ENCODE assay signal across 1 fruit fly cellular context in the genomic region with DNA sequence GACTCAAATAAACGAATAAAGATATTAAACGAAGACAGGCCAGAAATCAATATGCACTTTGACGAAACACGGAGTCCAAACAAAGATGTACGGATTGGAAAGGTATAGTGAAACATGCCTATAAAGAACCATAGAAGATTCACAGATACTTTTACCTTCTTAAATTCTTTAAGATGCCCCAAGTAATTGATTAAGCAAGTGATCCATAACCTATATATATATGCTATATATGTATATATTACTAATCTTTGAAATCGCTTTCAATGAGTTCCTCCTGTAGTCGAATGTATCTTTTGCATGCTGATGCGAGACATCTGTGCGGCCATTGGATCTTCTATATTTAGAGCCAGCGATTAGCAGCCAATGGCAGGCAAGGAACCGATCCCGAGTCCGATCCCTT.
A peak's percentile ranks its signal among the peaks of the same experiment; 100 is the strongest.
TF ChIP-seq lines count a peak whose summit lies in the region.

A gene (plus strand): TSS at position 43 of the 400 bp plus-strand sequence.

TF ChIP-seq in whole organism, embryonic, 481 proteins besides CTCF, POLR2A, EP300 and RAD21 (continued from another document and continues in another):
- peak in 1 of 2 experiments; percentile 41 for TF ChIP-seq Eip74EF (GFP tag; optimal IDR thresholded peaks at IDR 0.05; lab: Kevin White, UChicago)
- TF ChIP-seq CG12942 (GFP tag; optimal IDR thresholded peaks at IDR 0.05; lab: Kevin White, UChicago) = no peak
- peak; percentile 44 for TF ChIP-seq CG12299 (tag; optimal IDR thresholded peaks at IDR 0.05; lab: Kevin White, UChicago)
- TF ChIP-seq sens (GFP tag; lab: Kevin White, UChicago) = peak; percentile 79
- no peak for TF ChIP-seq her (GFP tag; optimal IDR thresholded peaks at IDR 0.05; lab: Kevin White, UChicago)
- TF ChIP-seq Gug (GFP tag; IDR thresholded peaks at IDR 0.05; lab: Robert Waterston, UW) = no peak; the same call in 3 of the 4 replicates
- TF ChIP-seq Hmx (GFP tag; optimal IDR thresholded peaks at IDR 0.05; lab: Kevin White, UChicago) = no peak
- TF ChIP-seq odd (GFP tag; optimal IDR thresholded peaks at IDR 0.05; lab: Kevin White, UChicago) = peak; percentile 21
- no peak for TF ChIP-seq CG4617 (GFP tag; optimal IDR thresholded peaks at IDR 0.05; lab: Kevin White, UChicago; ENCODE audit: borderline replicate concordance)
- no peak for TF ChIP-seq CG8281 (tag; optimal IDR thresholded peaks at IDR 0.05; lab: Kevin White, UChicago)
- TF ChIP-seq CG11456 (GFP tag; IDR thresholded peaks at IDR 0.05; lab: Robert Waterston, UW) = no peak
- no peak for TF ChIP-seq Lim3 (GFP tag; IDR thresholded peaks at IDR 0.05; lab: Robert Waterston, UW)
- peak; percentile 24 for TF ChIP-seq CG7271 (tag; optimal IDR thresholded peaks at IDR 0.05; lab: Kevin White, UChicago)
- peak; percentile 45 for TF ChIP-seq H2.0 (GFP tag; IDR thresholded peaks at IDR 0.05; lab: Robert Waterston, UW)
- TF ChIP-seq tap (tag; optimal IDR thresholded peaks at IDR 0.05; lab: Kevin White, UChicago) = peak; percentile 45
- peak; percentile 97 for TF ChIP-seq grau (tag; optimal IDR thresholded peaks at IDR 0.05; lab: Kevin White, UChicago)
- TF ChIP-seq CG10274 (GFP tag; optimal IDR thresholded peaks at IDR 0.05; lab: Kevin White, UChicago) = no peak
- TF ChIP-seq CG18476 (GFP tag; optimal IDR thresholded peaks at IDR 0.05; lab: Kevin White, UChicago) = no peak
- TF ChIP-seq CG12391 (tag; optimal IDR thresholded peaks at IDR 0.05; lab: Kevin White, UChicago) = peak; percentile 76
- no peak for TF ChIP-seq Oaz (GFP tag; IDR thresholded peaks at IDR 0.05; lab: Robert Waterston, UW)
- TF ChIP-seq CG7372 (GFP tag; IDR thresholded peaks at IDR 0.05; lab: Robert Waterston, UW) = peak; percentile 23; the same call in 1 of the 2 replicates
- TF ChIP-seq Sry-δ (GFP tag; optimal IDR thresholded peaks at IDR 0.05; lab: Kevin White, UChicago) = no peak
- no peak for TF ChIP-seq Camta (GFP tag; optimal IDR thresholded peaks at IDR 0.05; lab: Kevin White, UChicago)
- no peak for TF ChIP-seq Poxn (GFP tag; IDR thresholded peaks at IDR 0.05; lab: Robert Waterston, UW)
- TF ChIP-seq CG8290 (GFP tag; optimal IDR thresholded peaks at IDR 0.05; lab: Kevin White, UChicago) = peak; percentile 22
- no peak for TF ChIP-seq CG8290 (tag; optimal IDR thresholded peaks at IDR 0.05; lab: Kevin White, UChicago)
- TF ChIP-seq fd96Cb (tag; optimal IDR thresholded peaks at IDR 0.05; lab: Kevin White, UChicago) = peak; percentile 77
- no peak for TF ChIP-seq Rfx (GFP tag; IDR thresholded peaks at IDR 0.05; lab: Robert Waterston, UW)
- no peak for TF ChIP-seq HLH54F (GFP tag; optimal IDR thresholded peaks at IDR 0.05; lab: Kevin White, UChicago)
- TF ChIP-seq phol (tag; optimal IDR thresholded peaks at IDR 0.05; lab: Kevin White, UChicago) = peak; percentile 78
- no peak for TF ChIP-seq Mes4 (GFP tag; optimal IDR thresholded peaks at IDR 0.05; lab: Kevin White, UChicago)
- no peak for TF ChIP-seq CG17912 (GFP tag; optimal IDR thresholded peaks at IDR 0.05; lab: Kevin White, UChicago)
- peak; percentile 34 for TF ChIP-seq Lhr (GFP tag; optimal IDR thresholded peaks at IDR 0.05; lab: Kevin White, UChicago)
- TF ChIP-seq ro (GFP tag; IDR thresholded peaks at IDR 0.05; lab: Robert Waterston, UW) = no peak
- peak; percentile 32 for TF ChIP-seq stwl (tag; optimal IDR thresholded peaks at IDR 0.05; lab: Kevin White, UChicago)
- TF ChIP-seq CG8478 (optimal IDR thresholded peaks at IDR 0.05; lab: Kevin White, UChicago) = no peak
- peak; percentile 86 for TF ChIP-seq CG17829 (tag; optimal IDR thresholded peaks at IDR 0.05; lab: Kevin White, UChicago)
- peak; percentile 28 for TF ChIP-seq CG12104 (GFP tag; optimal IDR thresholded peaks at IDR 0.05; lab: Kevin White, UChicago)
- TF ChIP-seq CG15269 (tag; optimal IDR thresholded peaks at IDR 0.05; lab: Kevin White, UChicago) = peak; percentile 55
- TF ChIP-seq YL-1 (GFP tag; optimal IDR thresholded peaks at IDR 0.05; lab: Kevin White, UChicago) = no peak
- peak; percentile 60 for TF ChIP-seq Oli (tag; optimal IDR thresholded peaks at IDR 0.05; lab: Kevin White, UChicago)
- TF ChIP-seq bab2 (GFP tag; optimal IDR thresholded peaks at IDR 0.05; lab: Kevin White, UChicago) = no peak
- no peak for TF ChIP-seq Dfd (GFP tag; optimal IDR thresholded peaks at IDR 0.05; lab: Kevin White, UChicago)
- no peak for TF ChIP-seq br (optimal IDR thresholded peaks at IDR 0.05; lab: Kevin White, UChicago)
- peak; percentile 10 for TF ChIP-seq CG18599 (GFP tag; optimal IDR thresholded peaks at IDR 0.05; lab: Kevin White, UChicago)
- peak; percentile 70 for TF ChIP-seq gsb-n (tag; optimal IDR thresholded peaks at IDR 0.05; lab: Kevin White, UChicago)
- TF ChIP-seq lilli (GFP tag; optimal IDR thresholded peaks at IDR 0.05; lab: Kevin White, UChicago) = no peak
- peak; percentile 63 for TF ChIP-seq CG10209 (GFP tag; optimal IDR thresholded peaks at IDR 0.05; lab: Kevin White, UChicago)
- peak; percentile 39; the same call in 1 of the 2 replicates for TF ChIP-seq Rx (GFP tag; IDR thresholded peaks at IDR 0.05; lab: Robert Waterston, UW)
- TF ChIP-seq fu2 (GFP tag; optimal IDR thresholded peaks at IDR 0.05; lab: Kevin White, UChicago) = no peak
- no peak for TF ChIP-seq CrebB (tag; optimal IDR thresholded peaks at IDR 0.05; lab: Kevin White, UChicago)
- no peak for TF ChIP-seq CG18619 (GFP tag; optimal IDR thresholded peaks at IDR 0.05; lab: Kevin White, UChicago)
- TF ChIP-seq CG17385 (GFP tag; optimal IDR thresholded peaks at IDR 0.05; lab: Kevin White, UChicago) = peak; percentile 43
- TF ChIP-seq sob (GFP tag; IDR thresholded peaks at IDR 0.05; lab: Robert Waterston, UW) = peak; percentile 45; the same call in 1 of the 2 replicates
- TF ChIP-seq Bteb2 (GFP tag; optimal IDR thresholded peaks at IDR 0.05; lab: Kevin White, UChicago) = no peak
- TF ChIP-seq vvl (GFP tag; IDR thresholded peaks at IDR 0.05; lab: Robert Waterston, UW) = peak; percentile 88
- TF ChIP-seq Usf (GFP tag; optimal IDR thresholded peaks at IDR 0.05; lab: Kevin White, UChicago) = peak; percentile 22
- TF ChIP-seq CG15479 (GFP tag; optimal IDR thresholded peaks at IDR 0.05; lab: Kevin White, UChicago) = no peak
- TF ChIP-seq CG11093 (GFP tag; IDR thresholded peaks at IDR 0.05; lab: Robert Waterston, UW) = peak; percentile 46; the same call in 1 of the 3 replicates
- peak; percentile 48 for TF ChIP-seq Asciz (GFP tag; optimal IDR thresholded peaks at IDR 0.05; lab: Kevin White, UChicago)
- peak; percentile 92 for TF ChIP-seq Nf-YC (tag; optimal IDR thresholded peaks at IDR 0.05; lab: Kevin White, UChicago)
- no peak for TF ChIP-seq CG9932 (GFP tag; IDR thresholded peaks at IDR 0.05; lab: Robert Waterston, UW)
- TF ChIP-seq btn (GFP tag; optimal IDR thresholded peaks at IDR 0.05; lab: Kevin White, UChicago) = no peak
- TF ChIP-seq CG15011 (GFP tag; optimal IDR thresholded peaks at IDR 0.05; lab: Kevin White, UChicago) = no peak
- TF ChIP-seq CG6791 (GFP tag; IDR thresholded peaks at IDR 0.05; lab: Robert Waterston, UW; ENCODE audit: partially characterized antibody) = no peak
- TF ChIP-seq CG34224 (GFP tag; IDR thresholded peaks at IDR 0.05; lab: Robert Waterston, UW; ENCODE audit: partially characterized antibody) = no peak
- no peak for TF ChIP-seq Hr78 (GFP tag; optimal IDR thresholded peaks at IDR 0.05; lab: Kevin White, UChicago)
- no peak for TF ChIP-seq mam (GFP tag; optimal IDR thresholded peaks at IDR 0.05; lab: Kevin White, UChicago)
- TF ChIP-seq Side (GFP tag; optimal IDR thresholded peaks at IDR 0.05; lab: Kevin White, UChicago) = no peak
- TF ChIP-seq CG6272 (GFP tag; IDR thresholded peaks at IDR 0.05; lab: Robert Waterston, UW) = peak; percentile 33; the same call in 1 of the 2 replicates
- peak; percentile 72 for TF ChIP-seq CG10959 (GFP tag; IDR thresholded peaks at IDR 0.05; lab: Robert Waterston, UW)
- no peak for TF ChIP-seq B-H2 (GFP tag; optimal IDR thresholded peaks at IDR 0.05; lab: Kevin White, UChicago)
- TF ChIP-seq CG3838 (GFP tag; optimal IDR thresholded peaks at IDR 0.05; lab: Kevin White, UChicago) = no peak
- TF ChIP-seq CG7928 (GFP tag; optimal IDR thresholded peaks at IDR 0.05; lab: Kevin White, UChicago) = no peak
- no peak for TF ChIP-seq sna (GFP tag; IDR thresholded peaks at IDR 0.05; lab: Robert Waterston, UW; ENCODE audit: partially characterized antibody)
- TF ChIP-seq Mad (GFP tag; optimal IDR thresholded peaks at IDR 0.05; lab: Kevin White, UChicago) = no peak
- peak; percentile 32; the same call in 1 of the 2 replicates for TF ChIP-seq CG10366 (GFP tag; IDR thresholded peaks at IDR 0.05; lab: Robert Waterston, UW)
- no peak for TF ChIP-seq CG13624 (GFP tag; optimal IDR thresholded peaks at IDR 0.05; lab: Kevin White, UChicago)
- TF ChIP-seq CG2202 (tag; optimal IDR thresholded peaks at IDR 0.05; lab: Kevin White, UChicago) = peak; percentile 28
- TF ChIP-seq Six4 (GFP tag; optimal IDR thresholded peaks at IDR 0.05; lab: Kevin White, UChicago) = peak; percentile 38
- TF ChIP-seq CG7786 (GFP tag; optimal IDR thresholded peaks at IDR 0.05; lab: Kevin White, UChicago) = no peak
- TF ChIP-seq CG2678 (tag; optimal IDR thresholded peaks at IDR 0.05; lab: Kevin White, UChicago) = peak; percentile 68
- peak; percentile 36 for TF ChIP-seq Fer3 (tag; optimal IDR thresholded peaks at IDR 0.05; lab: Kevin White, UChicago)
- TF ChIP-seq az2 (GFP tag; optimal IDR thresholded peaks at IDR 0.05; lab: Kevin White, UChicago) = peak; percentile 55
- peak; percentile 41; the same call in 1 of the 3 replicates for TF ChIP-seq ase (GFP tag; IDR thresholded peaks at IDR 0.05; lab: Robert Waterston, UW)
- peak; percentile 76 for TF ChIP-seq CG33557 (GFP tag; optimal IDR thresholded peaks at IDR 0.05; lab: Kevin White, UChicago)
- TF ChIP-seq grn (GFP tag; optimal IDR thresholded peaks at IDR 0.05; lab: Kevin White, UChicago) = no peak
- TF ChIP-seq Stat92E (GFP tag; optimal IDR thresholded peaks at IDR 0.05; lab: Kevin White, UChicago) = no peak
- no peak for TF ChIP-seq cato (GFP tag; optimal IDR thresholded peaks at IDR 0.05; lab: Kevin White, UChicago; ENCODE audit: borderline replicate concordance)
- peak in 1 of 3 experiments; percentile 75 for TF ChIP-seq lola (GFP tag; optimal IDR thresholded peaks at IDR 0.05; lab: Kevin White, UChicago)
- TF ChIP-seq jigr1 (GFP tag; IDR thresholded peaks at IDR 0.05; lab: Robert Waterston, UW) = no peak
- peak; percentile 54; the same call in 2 of the 3 replicates for TF ChIP-seq CG11695 (GFP tag; IDR thresholded peaks at IDR 0.05; lab: Robert Waterston, UW)
- peak; percentile 72 for TF ChIP-seq croc (GFP tag; conservative IDR thresholded peaks at IDR 0.05; lab: Robert Waterston, UW)
- no peak for TF ChIP-seq Doc3 (GFP tag; IDR thresholded peaks at IDR 0.05; lab: Robert Waterston, UW; ENCODE audit: partially characterized antibody)
- no peak for TF ChIP-seq CG14965 (GFP tag; optimal IDR thresholded peaks at IDR 0.05; lab: Kevin White, UChicago; ENCODE audit: borderline replicate concordance)
- TF ChIP-seq knrl (GFP tag; IDR thresholded peaks at IDR 0.05; lab: Robert Waterston, UW; ENCODE audit: partially characterized antibody) = no peak
- TF ChIP-seq Max (GFP tag; optimal IDR thresholded peaks at IDR 0.05; lab: Kevin White, UChicago) = no peak
- TF ChIP-seq hb (GFP tag; IDR thresholded peaks at IDR 0.05; lab: Robert Waterston, UW; ENCODE audit: partially characterized antibody) = no peak
- TF ChIP-seq ap (GFP tag; IDR thresholded peaks at IDR 0.05; lab: Robert Waterston, UW) = 0 out of 2 replicates have a peak, but pooled peaks have one; percentile 29
- TF ChIP-seq vfl (GFP tag; optimal IDR thresholded peaks at IDR 0.05; lab: Kevin White, UChicago) = no peak
- peak; percentile 48 for TF ChIP-seq ind (GFP tag; optimal IDR thresholded peaks at IDR 0.05; lab: Kevin White, UChicago)
- TF ChIP-seq ken (GFP tag; IDR thresholded peaks at IDR 0.05; lab: Robert Waterston, UW) = peak; percentile 59; the same call in 1 of the 3 replicates
- no peak for TF ChIP-seq CG7987 (GFP tag; optimal IDR thresholded peaks at IDR 0.05; lab: Kevin White, UChicago)
- no peak for TF ChIP-seq Optix (GFP tag; IDR thresholded peaks at IDR 0.05; lab: Robert Waterston, UW)
- peak in 1 of 2 experiments; percentile 88 for TF ChIP-seq bsh (GFP tag; optimal IDR thresholded peaks at IDR 0.05; lab: Kevin White, UChicago)
- TF ChIP-seq CG31365 (tag; optimal IDR thresholded peaks at IDR 0.05; lab: Kevin White, UChicago) = no peak
- no peak for TF ChIP-seq CG13287 (GFP tag; IDR thresholded peaks at IDR 0.05; lab: Robert Waterston, UW; ENCODE audit: partially characterized antibody)
- no peak for TF ChIP-seq CG1832 (GFP tag; optimal IDR thresholded peaks at IDR 0.05; lab: Kevin White, UChicago)
- no peak for TF ChIP-seq crc (GFP tag; optimal IDR thresholded peaks at IDR 0.05; lab: Kevin White, UChicago)
- peak; percentile 49; the same call in 1 of the 2 replicates for TF ChIP-seq ranshi (GFP tag; IDR thresholded peaks at IDR 0.05; lab: Robert Waterston, UW)
- peak; percentile 8 for TF ChIP-seq NfI (GFP tag; optimal IDR thresholded peaks at IDR 0.05; lab: Kevin White, UChicago)
- peak; percentile 45 for TF ChIP-seq fd102C (GFP tag; optimal IDR thresholded peaks at IDR 0.05; lab: Kevin White, UChicago)
- TF ChIP-seq Pdp1 (GFP tag; optimal IDR thresholded peaks at IDR 0.05; lab: Kevin White, UChicago) = no peak
- TF ChIP-seq Ets97D (GFP tag; optimal IDR thresholded peaks at IDR 0.05; lab: Kevin White, UChicago) = no peak
- TF ChIP-seq en (GFP tag; optimal IDR thresholded peaks at IDR 0.05; lab: Kevin White, UChicago) = no peak
- peak; percentile 74 for TF ChIP-seq CG17361 (GFP tag; IDR thresholded peaks at IDR 0.05; lab: Robert Waterston, UW)
- peak; percentile 63 for TF ChIP-seq tgo (GFP tag; IDR thresholded peaks at IDR 0.05; lab: Robert Waterston, UW)
- no peak for TF ChIP-seq CG14014 (GFP tag; IDR thresholded peaks at IDR 0.05; lab: Robert Waterston, UW)
- TF ChIP-seq repo (GFP tag; optimal IDR thresholded peaks at IDR 0.05; lab: Kevin White, UChicago) = no peak
- TF ChIP-seq CG31441 (GFP tag; IDR thresholded peaks at IDR 0.05; lab: Robert Waterston, UW) = peak; percentile 77
- no peak for TF ChIP-seq run (tag; optimal IDR thresholded peaks at IDR 0.05; lab: Kevin White, UChicago)
- TF ChIP-seq crp (GFP tag; optimal IDR thresholded peaks at IDR 0.05; lab: Kevin White, UChicago) = no peak
- TF ChIP-seq Hand (GFP tag; optimal IDR thresholded peaks at IDR 0.05; lab: Kevin White, UChicago) = no peak
- TF ChIP-seq slbo (GFP tag; IDR thresholded peaks at IDR 0.05; lab: Robert Waterston, UW) = no peak
- no peak for TF ChIP-seq nom (GFP tag; optimal IDR thresholded peaks at IDR 0.05; lab: Kevin White, UChicago)
- no peak for TF ChIP-seq eve (GFP tag; optimal IDR thresholded peaks at IDR 0.05; lab: Kevin White, UChicago)
- peak; percentile 74 for TF ChIP-seq CG1603 (tag; optimal IDR thresholded peaks at IDR 0.05; lab: Kevin White, UChicago)
- no peak for TF ChIP-seq CG6854 (GFP tag; optimal IDR thresholded peaks at IDR 0.05; lab: Kevin White, UChicago)
